Fruit fly (Drosophila melanogaster): ENCODE data around the gene CG10026.

The CG10026 gene

dm6 chr2L:19453381-19453780, 675 bp upstream of the CG10026 start, which contains the start of gene Top2 (continued):
- TF ChIP-seq sob (GFP tag; IDR thresholded peaks at IDR 0.05) = peak; percentile 48; the same call in 1 of the 2 replicates
- TF ChIP-seq B-H2 (GFP tag; optimal IDR thresholded peaks at IDR 0.05) = peak; percentile 54
- peak; percentile 94 for TF ChIP-seq CG14710 (tag; optimal IDR thresholded peaks at IDR 0.05)
- TF ChIP-seq CG18764 (GFP tag; optimal IDR thresholded peaks at IDR 0.05) = no peak
- peak; percentile 67 for TF ChIP-seq CG9932 (GFP tag; IDR thresholded peaks at IDR 0.05)
- TF ChIP-seq phol (tag; optimal IDR thresholded peaks at IDR 0.05) = peak; percentile 36
- TF ChIP-seq CG6254 (GFP tag; optimal IDR thresholded peaks at IDR 0.05) = no peak
- TF ChIP-seq CG8089 (GFP tag; optimal IDR thresholded peaks at IDR 0.05) = peak; percentile 5
- TF ChIP-seq jigr1 (GFP tag; IDR thresholded peaks at IDR 0.05) = no peak
- TF ChIP-seq D19B (GFP tag; optimal IDR thresholded peaks at IDR 0.05) = no peak
- peak; percentile 58 for TF ChIP-seq CG2120 (GFP tag; optimal IDR thresholded peaks at IDR 0.05)
- TF ChIP-seq CG8478 (optimal IDR thresholded peaks at IDR 0.05) = no peak
- no peak for TF ChIP-seq CG3163 (GFP tag; optimal IDR thresholded peaks at IDR 0.05)
- TF ChIP-seq CG5180 (GFP tag; optimal IDR thresholded peaks at IDR 0.05) = no peak
- no peak for TF ChIP-seq Vsx1 (GFP tag; optimal IDR thresholded peaks at IDR 0.05)
- no peak for TF ChIP-seq H2.0 (GFP tag; IDR thresholded peaks at IDR 0.05)
- TF ChIP-seq ap (GFP tag; IDR thresholded peaks at IDR 0.05) = no peak
- TF ChIP-seq CG6813 (GFP tag; optimal IDR thresholded peaks at IDR 0.05) = no peak
- peak; percentile 6 for TF ChIP-seq sd (tag; optimal IDR thresholded peaks at IDR 0.05)
- TF ChIP-seq CG11456 (GFP tag; IDR thresholded peaks at IDR 0.05) = peak; percentile 61; the same call in 1 of the 3 replicates
- peak; percentile 65 for TF ChIP-seq ftz-f1 (GFP tag; optimal IDR thresholded peaks at IDR 0.05)
- TF ChIP-seq hkb (optimal IDR thresholded peaks at IDR 0.05) = no peak
- TF ChIP-seq hkb (GFP tag; IDR thresholded peaks at IDR 0.05) = peak; percentile 29; the same call in 1 of the 2 replicates
- peak; percentile 53; the same call in 1 of the 2 replicates for TF ChIP-seq nerfin-2 (GFP tag; IDR thresholded peaks at IDR 0.05; ENCODE audit: partially characterized antibody)
- TF ChIP-seq tap (tag; optimal IDR thresholded peaks at IDR 0.05) = no peak
- TF ChIP-seq Fer2 (tag; optimal IDR thresholded peaks at IDR 0.05) = no peak
- TF ChIP-seq CG3838 (GFP tag; optimal IDR thresholded peaks at IDR 0.05) = no peak
- peak; percentile 63 for TF ChIP-seq CG2129 (GFP tag; IDR thresholded peaks at IDR 0.05; ENCODE audit: partially characterized antibody)
- peak; percentile 84 for TF ChIP-seq bbx (GFP tag; IDR thresholded peaks at IDR 0.05; ENCODE audit: partially characterized antibody)
- TF ChIP-seq gfzf (GFP tag; optimal IDR thresholded peaks at IDR 0.05) = peak; percentile 61
- no peak for TF ChIP-seq sim (GFP tag; IDR thresholded peaks at IDR 0.05)
- TF ChIP-seq Elba2 (GFP tag; optimal IDR thresholded peaks at IDR 0.05) = peak; percentile 4
- TF ChIP-seq Trl (optimal IDR thresholded peaks at IDR 0.05) = no peak
- peak; percentile 6 for TF ChIP-seq Trl (GFP tag; optimal IDR thresholded peaks at IDR 0.05)
- TF ChIP-seq tna (GFP tag; IDR thresholded peaks at IDR 0.05; ENCODE audit: partially characterized antibody) = peak; percentile 77
- no peak for TF ChIP-seq peb (GFP tag; IDR thresholded peaks at IDR 0.05)
- no peak for TF ChIP-seq Atf3 (GFP tag; optimal IDR thresholded peaks at IDR 0.05)
- peak; percentile 83 for TF ChIP-seq unc-4 (GFP tag; IDR thresholded peaks at IDR 0.05; ENCODE audit: partially characterized antibody)
- TF ChIP-seq pzg (GFP tag; optimal IDR thresholded peaks at IDR 0.05) = peak; percentile 97
- peak in 1 of 2 experiments; percentile 53 for TF ChIP-seq insv (GFP tag; optimal IDR thresholded peaks at IDR 0.05)
- no peak for TF ChIP-seq CG18599 (GFP tag; optimal IDR thresholded peaks at IDR 0.05)
- TF ChIP-seq pum (GFP tag; optimal IDR thresholded peaks at IDR 0.05) = peak; percentile 28
- peak; percentile 79 for TF ChIP-seq zen2 (GFP tag; IDR thresholded peaks at IDR 0.05; ENCODE audit: partially characterized antibody)
- TF ChIP-seq Sry-δ (GFP tag; optimal IDR thresholded peaks at IDR 0.05) = peak; percentile 98
- peak; percentile 79; the same call in 2 of the 3 replicates for TF ChIP-seq CG2199 (GFP tag; IDR thresholded peaks at IDR 0.05)
- TF ChIP-seq eyg (GFP tag; optimal IDR thresholded peaks at IDR 0.05) = no peak
- no peak for TF ChIP-seq CG6854 (GFP tag; optimal IDR thresholded peaks at IDR 0.05)
- peak; percentile 34; the same call in 1 of the 3 replicates for TF ChIP-seq ci (GFP tag; IDR thresholded peaks at IDR 0.05)
- TF ChIP-seq Abd-B (GFP tag; optimal IDR thresholded peaks at IDR 0.05) = peak; percentile 70
- TF ChIP-seq pfk (GFP tag; optimal IDR thresholded peaks at IDR 0.05) = no peak
- TF ChIP-seq chinmo (GFP tag; IDR thresholded peaks at IDR 0.05; ENCODE audit: partially characterized antibody) = peak; percentile 72; the same call in 2 of the 4 replicates
